Worm (Caenorhabditis elegans) whole organism, L1 larva: Measurements from ENCODE around the gene orai-1.

Experiments used
- C04F5.9 ChIP-seq: sonication (generic microtip); optimal IDR thresholded peaks from 2 replicates; lab custom pipeline; 2016; ENCODE audit warnings: missing genetic modification characterization, missing compliant biosample characterization
- aha-1 ChIP-seq: fragments of 150-350 bp; optimal IDR thresholded peaks from 2 replicates; lab custom pipeline; 2014; ENCODE audit warnings: missing biosample characterization, missing genetic modification characterization
- aly-2 ChIP-seq: fragments of 150-350 bp; optimal IDR thresholded peaks from 2 replicates; lab custom pipeline; 2014; ENCODE audit warnings: missing biosample characterization, missing genetic modification characterization
- ama-1 ChIP-seq: fragments of 150-350 bp; optimal IDR thresholded peaks from 2 replicates; lab custom pipeline; 2014
- dsc-1 ChIP-seq: sonication (generic microtip); optimal IDR thresholded peaks from 2 replicates; lab custom pipeline; 2016; ENCODE audit warnings: mild to moderate bottlenecking, missing genetic modification characterization, missing compliant biosample characterization
- efl-1 ChIP-seq, 4 experiments: fragments of 150-350 bp; optimal IDR thresholded peaks in 3 of 4; peaks in 1 of 4; 1 replicate in 1 of 4; 2 replicates in 3 of 4; lab custom pipeline; 2014; ENCODE audit warnings: missing biosample characterization in 2 of 4, missing genetic modification characterization in 2 of 4, missing genetic modification reagents in 2 of 4
- efl-3 ChIP-seq: fragments of 200-800 bp; sonication (Bioruptor generic); optimal IDR thresholded peaks from 2 replicates; lab custom pipeline; 2018; ENCODE audit warnings: mild to moderate bottlenecking, missing genetic modification characterization, missing compliant biosample characterization
- egl-27 ChIP-seq, 2 experiments: fragments of 150-350 bp in 1 of 2; sonication (generic microtip); optimal IDR thresholded peaks; 3 replicates each; lab custom pipeline; 2017 to 2018; ENCODE audit warnings: missing biosample characterization in 2 of 2, missing genetic modification characterization in 2 of 2, missing genetic modification reagents in 2 of 2
- elt-2 ChIP-seq: sonication (generic microtip); optimal IDR thresholded peaks from 2 replicates; lab custom pipeline; 2016; ENCODE audit warnings: missing genetic modification characterization, mild to moderate bottlenecking, inconsistent platforms, missing compliant biosample characterization, missing genetic modification reagents
- fkh-4 ChIP-seq: sonication (generic microtip); optimal IDR thresholded peaks from 2 replicates; lab custom pipeline; 2016; ENCODE audit warnings: missing compliant biosample characterization, missing genetic modification characterization, borderline replicate concordance
- fos-1 ChIP-seq: fragments of 150-350 bp; optimal IDR thresholded peaks from 2 replicates; lab custom pipeline; 2014; ENCODE audit warnings: missing biosample characterization, missing genetic modification characterization
- hpl-2 ChIP-seq: fragments of 150-350 bp; optimal IDR thresholded peaks from 2 replicates; lab custom pipeline; 2014; ENCODE audit warnings: missing biosample characterization, missing genetic modification reagents, missing genetic modification characterization
- irx-1 ChIP-seq: sonication (generic microtip); optimal IDR thresholded peaks from 2 replicates; lab custom pipeline; 2016; ENCODE audit warnings: missing genetic modification characterization, missing compliant biosample characterization
- isw-1 ChIP-seq: fragments of 200-800 bp; sonication (Bioruptor generic); IDR thresholded peaks from 2 replicates; pipeline ENCODE4 v1.3.6; 2022; ENCODE audit warnings: missing genetic modification characterization, missing compliant biosample characterization
- jun-1 ChIP-seq: fragments of 150-350 bp; optimal IDR thresholded peaks from 2 replicates; lab custom pipeline; 2014; ENCODE audit warnings: missing biosample characterization, missing genetic modification reagents, missing genetic modification characterization
- lin-14 ChIP-seq: fragments of 200-800 bp; sonication (Bioruptor generic); optimal IDR thresholded peaks from 2 replicates; lab custom pipeline; 2018; ENCODE audit warnings: mild to moderate bottlenecking, missing genetic modification characterization, moderate library complexity, missing compliant biosample characterization
- lin-35 ChIP-seq, 2 experiments: fragments of 150-350 bp; optimal IDR thresholded peaks; 2 replicates each; lab custom pipeline; 2014; ENCODE audit warnings: missing biosample characterization in 2 of 2, missing genetic modification characterization in 2 of 2, missing genetic modification reagents in 2 of 2
- lin-39 ChIP-seq: fragments of 150-350 bp; optimal IDR thresholded peaks from 2 replicates; lab custom pipeline; 2014; ENCODE audit warnings: missing biosample characterization, missing genetic modification reagents, missing genetic modification characterization
- lir-3 ChIP-seq: sonication (generic microtip); optimal IDR thresholded peaks from 2 replicates; lab custom pipeline; 2016; ENCODE audit warnings: mild to moderate bottlenecking, missing genetic modification characterization, moderate library complexity, missing compliant biosample characterization; ENCODE audit not compliant: poor library complexity
- nhr-11 ChIP-seq: fragments of 150-350 bp; optimal IDR thresholded peaks from 2 replicates; lab custom pipeline; 2014; ENCODE audit warnings: missing biosample characterization, missing genetic modification characterization
- nhr-20 ChIP-seq: sonication (generic microtip); optimal IDR thresholded peaks from 2 replicates; lab custom pipeline; 2016; ENCODE audit warnings: mild to moderate bottlenecking, missing genetic modification characterization, missing compliant biosample characterization
- nhr-47 ChIP-seq: sonication (generic microtip); optimal IDR thresholded peaks from 2 replicates; lab custom pipeline; 2016; ENCODE audit warnings: mild to moderate bottlenecking, missing genetic modification characterization, moderate library complexity, missing compliant biosample characterization
- nhr-71 ChIP-seq: sonication (generic microtip); optimal IDR thresholded peaks from 2 replicates; lab custom pipeline; 2016; ENCODE audit warnings: mild to moderate bottlenecking, missing genetic modification characterization, moderate library complexity, missing compliant biosample characterization
- nhr-76 ChIP-seq: sonication (generic microtip); optimal IDR thresholded peaks from 2 replicates; lab custom pipeline; 2017; ENCODE audit warnings: missing biosample characterization, missing genetic modification characterization
- nhr-77 ChIP-seq: fragments of 150-350 bp; optimal IDR thresholded peaks from 2 replicates; lab custom pipeline; 2014; ENCODE audit warnings: missing biosample characterization, missing genetic modification characterization
- nhr-85 ChIP-seq: sonication (generic microtip); peaks from one replicate; lab custom pipeline; 2016; ENCODE audit warnings: missing genetic modification characterization, inconsistent platforms, missing compliant biosample characterization
- nhr-90 ChIP-seq: sonication (generic microtip); optimal IDR thresholded peaks from 2 replicates; lab custom pipeline; 2016; ENCODE audit warnings: mild to moderate bottlenecking, missing genetic modification characterization, missing compliant biosample characterization; ENCODE audit not compliant: poor library complexity
- pqm-1 ChIP-seq: sonication (generic microtip); optimal IDR thresholded peaks from 3 replicates; lab custom pipeline; 2017; ENCODE audit warnings: missing biosample characterization, missing genetic modification characterization
- rnt-1 ChIP-seq: sonication (generic microtip); optimal IDR thresholded peaks from 2 replicates; lab custom pipeline; 2016; ENCODE audit warnings: mild to moderate bottlenecking, missing genetic modification characterization, moderate library complexity, missing compliant biosample characterization
- skn-1 ChIP-seq: fragments of 150-350 bp; optimal IDR thresholded peaks from 2 replicates; lab custom pipeline; 2014; ENCODE audit warnings: missing biosample characterization, missing genetic modification characterization
- tlp-1 ChIP-seq: fragments of 150-350 bp; optimal IDR thresholded peaks from 2 replicates; lab custom pipeline; 2014; ENCODE audit warnings: missing biosample characterization, missing genetic modification characterization
- unc-62 ChIP-seq: fragments of 150-350 bp; optimal IDR thresholded peaks from 2 replicates; lab custom pipeline; 2014; ENCODE audit warnings: missing biosample characterization, missing genetic modification reagents, missing genetic modification characterization
- xbp-1 ChIP-seq: sonication (generic microtip); optimal IDR thresholded peaks from 2 replicates; lab custom pipeline; 2016; ENCODE audit warnings: missing genetic modification characterization, missing compliant biosample characterization
- zag-1 ChIP-seq: fragments of 150-350 bp; optimal IDR thresholded peaks from 2 replicates; lab custom pipeline; 2014; ENCODE audit warnings: missing biosample characterization, missing genetic modification characterization

orai-1 gene

ce11 chrIII:600316-600932, 46.1 kb upstream of the orai-1 start, which contains the start of gene lec-6:
lec-6 (minus strand) TSS chrIII:600366.
- TF ChIP-seq egl-27 (tag; optimal IDR thresholded peaks at IDR 0.05; lab: Kevin White, UChicago) (no peak), pqm-1 (tag; lab: Kevin White, UChicago) (peak; percentile 38), lir-3 (tag; lab: Kevin White, UChicago) (no peak), efl-1 (optimal IDR thresholded peaks at IDR 0.05; lab: Kevin White, UChicago) (no peak), efl-1 (GFP tag; optimal IDR thresholded peaks at IDR 0.05 in 1 of 2; lab: Kevin White, UChicago) (peak in 1 of 2 experiments; percentile 84), ama-1 (no peak), lin-35 (GFP tag; optimal IDR thresholded peaks at IDR 0.05; lab: Kevin White, UChicago) (peak in 1 of 2 experiments; percentile 51), nhr-85 (tag; lab: Kevin White, UChicago) (no peak), fos-1 (tag; lab: Kevin White, UChicago) (peak; percentile 74), dsc-1 (tag; lab: Kevin White, UChicago) (no peak), rnt-1 (no peak), fkh-4 (no peak), jun-1 (peak; percentile 64), irx-1 (tag; lab: Kevin White, UChicago) (peak; percentile 21), lin-14 (GFP tag; lab: Kevin White, UChicago) (peak; percentile 11), skn-1 (tag; lab: Kevin White, UChicago) (no peak), nhr-76 (tag; lab: Kevin White, UChicago) (no peak), nhr-90 (peak; percentile 8), nhr-71 (tag; lab: Kevin White, UChicago) (peak; percentile 56), nhr-77 (peak; percentile 1), nhr-20 (peak; percentile 1), elt-2 (tag; lab: Kevin White, UChicago) (peak; percentile 97), xbp-1 (tag; lab: Kevin White, UChicago) (no peak)

ce11 chrIII:605415-606054, 41.0 kb upstream of the orai-1 start, which contains the start of the genes Y55B1AR.4 and ttr-7:
Y55B1AR.4 (minus strand) TSS chrIII:605515.
ttr-7 (plus strand) TSS chrIII:606004.
- TF ChIP-seq unc-62 (no peak), elt-2 (tag; lab: Kevin White, UChicago) (no peak), fos-1 (tag; lab: Kevin White, UChicago) (no peak), lin-39 (no peak)

DNA sequence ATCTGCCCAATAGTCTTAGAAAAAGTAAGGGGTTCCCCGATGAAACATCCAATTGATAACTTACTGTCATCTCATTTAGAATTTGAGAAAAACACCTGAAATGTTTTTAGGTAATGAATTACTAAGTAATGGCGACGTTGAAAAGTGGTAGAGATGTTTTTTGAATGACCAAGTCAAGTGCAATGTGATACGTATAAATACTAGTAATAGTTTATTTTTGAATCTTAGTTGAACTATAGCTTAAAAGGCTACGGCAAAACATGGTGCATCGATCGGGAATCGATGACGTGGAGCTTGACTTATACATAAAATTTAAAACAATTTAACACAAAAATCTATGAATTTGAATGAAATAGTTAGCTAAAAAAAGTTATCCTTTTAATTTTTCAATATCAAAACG, 37.0 kb upstream of the orai-1 start, which contains the start of gene best-17:
TSS of gene best-17 (minus strand) at position 101 of the 400 bp plus-strand sequence.
- TF ChIP-seq isw-1 (GFP tag; lab: Robert Waterston, UW) (no peak), C04F5.9 (no peak), zag-1 (no peak), aha-1 (tag; lab: Kevin White, UChicago) (no peak), nhr-77 (no peak), nhr-11 (tag; lab: Kevin White, UChicago) (no peak), aly-2 (tag; lab: Kevin White, UChicago) (no peak), fkh-4 (no peak), tlp-1 (tag; lab: Kevin White, UChicago) (no peak), nhr-47 (no peak), hpl-2 (no peak), irx-1 (tag; lab: Kevin White, UChicago) (no peak), efl-3 (GFP tag; lab: Kevin White, UChicago) (no peak)

DNA sequence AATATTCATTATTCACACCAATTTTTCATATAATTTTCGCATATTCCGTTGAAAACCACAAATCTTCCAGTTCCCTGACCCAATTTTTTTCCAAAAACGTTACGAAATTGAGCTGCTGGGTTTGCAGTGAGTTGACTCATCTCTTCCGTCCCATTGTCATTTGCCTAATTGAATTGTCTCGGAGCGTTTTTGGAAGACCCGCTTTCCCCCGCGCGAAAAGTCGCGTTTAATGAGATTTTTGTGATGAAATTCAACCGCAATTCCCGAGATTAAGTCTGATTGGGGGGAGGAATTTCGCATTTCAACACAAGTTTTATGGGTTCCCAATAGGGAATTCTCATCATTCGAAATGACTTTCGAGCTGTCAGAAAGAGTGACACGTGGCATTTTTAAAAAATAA, 34.7 kb upstream of the orai-1 start:
- TF ChIP-seq lin-14 (GFP tag; lab: Kevin White, UChicago): peak; percentile 53
- no peak for TF ChIP-seq skn-1 (tag; lab: Kevin White, UChicago)
- TF ChIP-seq, all 84 proteins: peak for 1
